Worm (Caenorhabditis elegans) whole organism, L4 larva: Measurements from ENCODE around the gene nhr-68.

Experiments
- D1046.2 ChIP-seq: fragments of 200-800 bp; sonication (Bioruptor generic); IDR thresholded peaks from 2 replicates; pipeline ENCODE4 v1.3.6; 2022; ENCODE audit warnings: missing genetic modification characterization, missing compliant biosample characterization
- F49E8.2 ChIP-seq: sonication (generic microtip); optimal IDR thresholded peaks from 2 replicates; lab custom pipeline; 2016; ENCODE audit warnings: missing compliant biosample characterization, mild to moderate bottlenecking, missing genetic modification characterization, borderline replicate concordance
- R02D3.7 ChIP-seq: fragments of 150-350 bp; sonication (generic microtip); optimal IDR thresholded peaks from 3 replicates; lab custom pipeline; 2014; ENCODE audit warnings: missing biosample characterization, missing genetic modification characterization
- T20F7.1 ChIP-seq: fragments of 200-800 bp; sonication (Bioruptor generic); optimal IDR thresholded peaks from 2 replicates; lab custom pipeline; 2018; ENCODE audit warnings: mild to moderate bottlenecking, missing genetic modification characterization, missing compliant biosample characterization
- T26A8.4 ChIP-seq: fragments of 200-800 bp; sonication (Bioruptor generic); IDR thresholded peaks from 2 replicates; pipeline ENCODE4 v1.3.6; 2022; ENCODE audit warnings: missing genetic modification characterization, missing compliant biosample characterization
- Y75B8A.6 ChIP-seq: fragments of 200-800 bp; sonication (Bioruptor generic); IDR thresholded peaks from 2 replicates; pipeline ENCODE4 v1.3.6; 2022; ENCODE audit warnings: missing genetic modification reagents, missing genetic modification characterization, missing compliant biosample characterization
- ZK546.5 ChIP-seq, 2 experiments: sonication (generic microtip); optimal IDR thresholded peaks; 2 replicates each; lab custom pipeline; 2017; ENCODE audit warnings: missing biosample characterization in 2 of 2, missing genetic modification characterization in 2 of 2
- aha-1 ChIP-seq: fragments of 150-350 bp; peaks from one replicate; lab custom pipeline; 2014; ENCODE audit warnings: missing biosample characterization, missing genetic modification characterization
- ama-1 ChIP-seq: fragments of 150-350 bp; optimal IDR thresholded peaks from 2 replicates; lab custom pipeline; 2014; ENCODE audit warnings: inconsistent platforms, mixed read lengths
- arid-1 ChIP-seq: fragments of 200-800 bp; sonication (Bioruptor generic); conservative IDR thresholded peaks from 2 replicates; pipeline ENCODE4 v1.3.6; 2022; ENCODE audit warnings: missing genetic modification reagents, missing genetic modification characterization, missing compliant biosample characterization
- attf-4 ChIP-seq: sonication (generic microtip); optimal IDR thresholded peaks from 3 replicates; lab custom pipeline; 2017; ENCODE audit warnings: missing biosample characterization, missing genetic modification characterization
- ceh-28 ChIP-seq: fragments of 150-350 bp; optimal IDR thresholded peaks from 2 replicates; lab custom pipeline; 2014; ENCODE audit warnings: missing biosample characterization, missing genetic modification reagents, missing genetic modification characterization
- ceh-32 ChIP-seq: sonication (generic microtip); optimal IDR thresholded peaks from 2 replicates; lab custom pipeline; 2016; ENCODE audit warnings: mild to moderate bottlenecking, missing genetic modification characterization, missing compliant biosample characterization; ENCODE audit not compliant: poor library complexity
- ceh-44 ChIP-seq: fragments of 200-800 bp; sonication (Bioruptor generic); IDR thresholded peaks from 2 replicates; pipeline ENCODE4 v1.3.6; 2022; ENCODE audit warnings: missing genetic modification reagents, missing genetic modification characterization, missing compliant biosample characterization
- ceh-62 ChIP-seq: sonication (generic microtip); optimal IDR thresholded peaks from 2 replicates; lab custom pipeline; 2017; ENCODE audit warnings: missing biosample characterization, missing genetic modification characterization
- ceh-82 ChIP-seq: sonication (generic microtip); optimal IDR thresholded peaks from 2 replicates; lab custom pipeline; 2017; ENCODE audit warnings: missing biosample characterization, missing genetic modification characterization
- daf-12 ChIP-seq: fragments of 150-350 bp; optimal IDR thresholded peaks from 2 replicates; lab custom pipeline; 2014; ENCODE audit warnings: missing biosample characterization, missing genetic modification reagents, missing genetic modification characterization
- daf-19 ChIP-seq: fragments of 200-800 bp; sonication (Bioruptor generic); conservative IDR thresholded peaks from 2 replicates; pipeline ENCODE4 v1.3.6; 2022; ENCODE audit warnings: missing genetic modification characterization, missing compliant biosample characterization
- daf-8 ChIP-seq: fragments of 200-800 bp; sonication (Bioruptor generic); IDR thresholded peaks from 2 replicates; pipeline ENCODE4 v1.3.6; 2022; ENCODE audit warnings: missing genetic modification characterization, missing compliant biosample characterization
- dmd-8 ChIP-seq: fragments of 200-800 bp; sonication (Bioruptor generic); IDR thresholded peaks from 2 replicates; pipeline ENCODE4 v1.3.6; 2022; ENCODE audit warnings: missing genetic modification characterization, missing compliant biosample characterization
- hlh-30 ChIP-seq: sonication (generic microtip); optimal IDR thresholded peaks from 2 replicates; lab custom pipeline; 2017; ENCODE audit warnings: antibody characterized with exemption, mild to moderate bottlenecking, missing genetic modification characterization, missing compliant biosample characterization; ENCODE audit not compliant: insufficient read depth
- hmg-1.1 ChIP-seq: fragments of 200-800 bp; sonication (Bioruptor generic); IDR thresholded peaks from 2 replicates; pipeline ENCODE4 v1.3.6; 2022; ENCODE audit warnings: missing genetic modification reagents, missing genetic modification characterization, missing compliant biosample characterization
- jun-1 ChIP-seq: fragments of 150-350 bp; optimal IDR thresholded peaks from 2 replicates; lab custom pipeline; 2014; ENCODE audit warnings: missing biosample characterization, missing genetic modification reagents, missing genetic modification characterization
- lim-7 ChIP-seq: fragments of 200-800 bp; sonication (Bioruptor generic); IDR thresholded peaks from 2 replicates; pipeline ENCODE4 v1.3.6; 2022; ENCODE audit warnings: missing genetic modification characterization, missing compliant biosample characterization
- lin-1 ChIP-seq: fragments of 200-800 bp; sonication (Bioruptor generic); IDR thresholded peaks from 2 replicates; pipeline ENCODE4 v1.3.6; 2022; ENCODE audit warnings: missing genetic modification reagents, missing genetic modification characterization, missing compliant biosample characterization
- lin-29 ChIP-seq: fragments of 200-800 bp; sonication (Bioruptor generic); IDR thresholded peaks from 2 replicates; pipeline ENCODE4 v1.3.6; 2022; ENCODE audit warnings: missing genetic modification reagents, missing genetic modification characterization, missing compliant biosample characterization
- lir-3 ChIP-seq: sonication (generic microtip); optimal IDR thresholded peaks from 2 replicates; lab custom pipeline; 2016; ENCODE audit warnings: mild to moderate bottlenecking, missing genetic modification characterization, missing compliant biosample characterization
- lsy-2 ChIP-seq, 2 experiments: fragments of 150-350 bp in 1 of 2; sonication (generic microtip) in 1 of 2; optimal IDR thresholded peaks; 2 replicates each; lab custom pipeline; 2014 to 2017; ENCODE audit warnings: missing biosample characterization in 2 of 2, missing genetic modification characterization in 2 of 2
- mep-1 ChIP-seq: fragments of 150-350 bp; sonication (generic microtip); optimal IDR thresholded peaks from 3 replicates; lab custom pipeline; 2014; ENCODE audit warnings: missing biosample characterization, missing genetic modification characterization
- nhr-10 ChIP-seq: fragments of 150-350 bp; optimal IDR thresholded peaks from 2 replicates; lab custom pipeline; 2014; ENCODE audit warnings: missing biosample characterization, missing genetic modification characterization
- nhr-102 ChIP-seq: sonication (generic microtip); optimal IDR thresholded peaks from 2 replicates; lab custom pipeline; 2016; ENCODE audit warnings: mild to moderate bottlenecking, missing genetic modification characterization, moderate library complexity, missing compliant biosample characterization
- nhr-237 ChIP-seq: sonication (generic microtip); optimal IDR thresholded peaks from 2 replicates; lab custom pipeline; 2017; ENCODE audit warnings: missing biosample characterization, missing genetic modification characterization
- nhr-41 ChIP-seq: fragments of 200-800 bp; sonication (Bioruptor generic); IDR thresholded peaks from 2 replicates; pipeline ENCODE4 v1.3.6; 2022; ENCODE audit warnings: missing genetic modification reagents, missing genetic modification characterization, missing compliant biosample characterization
- nhr-48 ChIP-seq: sonication (generic microtip); optimal IDR thresholded peaks from 2 replicates; lab custom pipeline; 2016; ENCODE audit warnings: mild to moderate bottlenecking, missing genetic modification characterization, missing compliant biosample characterization
- nhr-76 ChIP-seq: fragments of 150-350 bp; optimal IDR thresholded peaks from 2 replicates; lab custom pipeline; 2014; ENCODE audit warnings: missing biosample characterization, missing genetic modification characterization
- nhr-77 ChIP-seq: fragments of 150-350 bp; optimal IDR thresholded peaks from 2 replicates; lab custom pipeline; 2014; ENCODE audit warnings: missing biosample characterization, missing genetic modification characterization
- pha-4 ChIP-seq, 2 experiments: fragments of 150-350 bp in 1 of 2; fragments of 200-800 bp in 1 of 2; sonication (Bioruptor generic) in 1 of 2; IDR thresholded peaks in 1 of 2; optimal IDR thresholded peaks in 1 of 2; 2 replicates each; pipeline versions ENCODE4 v1.3.6 to Lab custom; 2014 to 2022; ENCODE audit warnings: missing genetic modification characterization in 2 of 2, missing genetic modification reagents in 2 of 2, missing biosample characterization in 1 of 2, missing compliant biosample characterization in 1 of 2
- php-3 ChIP-seq: fragments of 200-800 bp; sonication (Bioruptor generic); IDR thresholded peaks from 2 replicates; pipeline ENCODE4 v1.3.6; 2022; ENCODE audit warnings: missing genetic modification reagents, missing genetic modification characterization, missing compliant biosample characterization
- spr-1 ChIP-seq: sonication (generic microtip); optimal IDR thresholded peaks from 2 replicates; lab custom pipeline; 2016; ENCODE audit warnings: mild to moderate bottlenecking, missing genetic modification characterization, missing compliant biosample characterization
- tag-97 ChIP-seq: fragments of 200-800 bp; sonication (Bioruptor generic); IDR thresholded peaks from 2 replicates; pipeline ENCODE4 v1.3.6; 2022; ENCODE audit warnings: missing genetic modification characterization, missing compliant biosample characterization
- tra-1 ChIP-seq: fragments of 200-800 bp; sonication (Bioruptor generic); IDR thresholded peaks from 2 replicates; pipeline ENCODE4 v1.3.6; 2022; ENCODE audit warnings: missing genetic modification reagents, missing genetic modification characterization, missing compliant biosample characterization
- unc-39 ChIP-seq: sonication (generic microtip); optimal IDR thresholded peaks from 2 replicates; lab custom pipeline; 2017; ENCODE audit warnings: missing biosample characterization, missing genetic modification characterization
- zag-1 ChIP-seq: fragments of 150-350 bp; optimal IDR thresholded peaks from 2 replicates; lab custom pipeline; 2014; ENCODE audit warnings: missing biosample characterization, missing genetic modification characterization
- zfp-3 ChIP-seq: fragments of 200-800 bp; sonication (Bioruptor generic); conservative IDR thresholded peaks from 2 replicates; pipeline ENCODE4 v1.3.6; 2022; ENCODE audit warnings: missing genetic modification reagents, missing genetic modification characterization, missing compliant biosample characterization
- zip-2 ChIP-seq: fragments of 150-350 bp; optimal IDR thresholded peaks from 2 replicates; lab custom pipeline; 2014; ENCODE audit warnings: missing biosample characterization, missing genetic modification characterization
- ztf-11 ChIP-seq: fragments of 150-350 bp; optimal IDR thresholded peaks from 2 replicates; lab custom pipeline; 2014; ENCODE audit warnings: missing biosample characterization, missing genetic modification characterization
- ztf-7 ChIP-seq: fragments of 150-350 bp; optimal IDR thresholded peaks from 2 replicates; lab custom pipeline; 2014; ENCODE audit warnings: missing biosample characterization, missing genetic modification characterization

Gene nhr-68

ce11 chrV:11545227-11545626, 28.0 kb upstream of the nhr-68 start, which contains the start of gene F38B7.10:
Gene F38B7.10 (plus strand): TSS chrV:11545527.
- peak; percentile 49 for TF ChIP-seq aha-1
- no peak for TF ChIP-seq lsy-2 (tag; optimal IDR thresholded peaks at IDR 0.05; lab: Kevin White, UChicago)
- TF ChIP-seq, all 104 proteins: peak for 1

- TF ChIP-seq D1046.2: no peak
- no peak for TF ChIP-seq ztf-7
- TF ChIP-seq T20F7.1: no peak
- TF ChIP-seq zag-1 (tag; lab: Kevin White, UChicago): no peak
- TF ChIP-seq nhr-41: no peak
- TF ChIP-seq nhr-237 (tag; lab: Kevin White, UChicago): no peak
- TF ChIP-seq F49E8.2 (tag; lab: Kevin White, UChicago): no peak
- no peak for TF ChIP-seq arid-1 (GFP tag; lab: Robert Waterston, UW)
- no peak for TF ChIP-seq tag-97 (GFP tag; lab: Robert Waterston, UW)
- no peak for TF ChIP-seq ama-1
- no peak for TF ChIP-seq ceh-62
- TF ChIP-seq zfp-3 (GFP tag; lab: Robert Waterston, UW): no peak
- no peak for TF ChIP-seq unc-39 (tag; lab: Kevin White, UChicago)
- TF ChIP-seq daf-12 (tag; lab: Kevin White, UChicago): no peak
- TF ChIP-seq lin-29 (GFP tag; lab: Robert Waterston, UW): no peak
- no peak for TF ChIP-seq nhr-76 (tag; lab: Kevin White, UChicago)
- no peak for TF ChIP-seq ztf-11 (tag; lab: Kevin White, UChicago)
These were observed 26.4 kb upstream of the nhr-68 start, which contains the start of gene F38B7.11 for ce11 chrV:11546795-11547194. Gene F38B7.11 (plus strand): TSS chrV:11547095.

ce11 chrV:11548914-11549406, 24.3 kb upstream of the nhr-68 start, which contains the start of the genes F38B7.17 and F38B7.3:
Gene F38B7.17 (minus strand): TSS chrV:11548964.
Gene F38B7.3 (plus strand): TSS chrV:11549107.
- TF ChIP-seq F49E8.2 (tag; lab: Kevin White, UChicago): no peak
- TF ChIP-seq ceh-28 (tag; lab: Kevin White, UChicago): no peak
- TF ChIP-seq ZK546.5 (tag; optimal IDR thresholded peaks at IDR 0.05; lab: Kevin White, UChicago): no peak
- TF ChIP-seq lin-29 (GFP tag; lab: Robert Waterston, UW): no peak
- no peak for TF ChIP-seq unc-39 (tag; lab: Kevin White, UChicago)
- TF ChIP-seq lin-1 (GFP tag; lab: Robert Waterston, UW): no peak
- TF ChIP-seq daf-19 (GFP tag; lab: Robert Waterston, UW): no peak
- no peak for TF ChIP-seq pha-4 (GFP tag; IDR thresholded peaks at IDR 0.05; lab: Robert Waterston, UW)
- no peak for TF ChIP-seq pha-4 (tag; optimal IDR thresholded peaks at IDR 0.05; lab: Kevin White, UChicago)
- no peak for TF ChIP-seq zag-1 (tag; lab: Kevin White, UChicago)
- no peak for TF ChIP-seq lir-3 (tag; lab: Kevin White, UChicago)
- TF ChIP-seq lim-7 (GFP tag; lab: Robert Waterston, UW): no peak
- TF ChIP-seq nhr-77 (tag; lab: Kevin White, UChicago): no peak
- no peak for TF ChIP-seq php-3 (GFP tag; lab: Robert Waterston, UW)
- TF ChIP-seq ceh-32 (tag; lab: Kevin White, UChicago): no peak
- no peak for TF ChIP-seq zip-2 (tag; lab: Kevin White, UChicago)
- no peak for TF ChIP-seq nhr-237 (tag; lab: Kevin White, UChicago)
- no peak for TF ChIP-seq ceh-82 (tag; lab: Kevin White, UChicago)
- no peak for TF ChIP-seq Y75B8A.6 (GFP tag; lab: Robert Waterston, UW)
- TF ChIP-seq tra-1: no peak
- TF ChIP-seq nhr-102 (tag; lab: Kevin White, UChicago): no peak
- TF ChIP-seq daf-12 (tag; lab: Kevin White, UChicago): no peak
- TF ChIP-seq dmd-8 (GFP tag; lab: Robert Waterston, UW): no peak
- no peak for TF ChIP-seq T26A8.4 (GFP tag; lab: Robert Waterston, UW)
- TF ChIP-seq attf-4 (tag; lab: Kevin White, UChicago): no peak
- TF ChIP-seq ceh-44 (GFP tag; lab: Robert Waterston, UW): no peak
- TF ChIP-seq ama-1: peak; percentile 26
- peak in 1 of 2 experiments; percentile 61 for TF ChIP-seq lsy-2 (tag; optimal IDR thresholded peaks at IDR 0.05; lab: Kevin White, UChicago)
- peak; percentile 17 for TF ChIP-seq nhr-48 (tag; lab: Kevin White, UChicago)
- peak; percentile 93 for TF ChIP-seq hlh-30 (tag; lab: Kevin White, UChicago)
- TF ChIP-seq nhr-10 (tag; lab: Kevin White, UChicago): no peak
- TF ChIP-seq R02D3.7 (tag; lab: Kevin White, UChicago): no peak
- TF ChIP-seq jun-1: no peak
- TF ChIP-seq ztf-7: peak; percentile 7
- TF ChIP-seq spr-1 (tag; lab: Kevin White, UChicago): no peak
- TF ChIP-seq daf-8 (GFP tag; lab: Robert Waterston, UW): no peak
- TF ChIP-seq mep-1 (tag; lab: Kevin White, UChicago): peak; percentile 48
- peak; percentile 41; the same call in 1 of the 2 replicates for TF ChIP-seq hmg-1.1
